Fruit fly (Drosophila melanogaster) whole organism, embryonic: Measurements from ENCODE around the gene Uba4.

Experiments used
- Awh ChIP-seq: fragments of 200-800 bp; sonication (Bioruptor generic); IDR thresholded peaks from 2 replicates; pipeline ENCODE4, ENCODE4 v1.3.6; 2022; ENCODE audit warnings: missing biosample characterization, missing genetic modification characterization
- CG10209 ChIP-seq: fragments of 200-800 bp; sonication (Bioruptor generic); optimal IDR thresholded peaks from 3 replicates; lab custom pipeline; 2017; ENCODE audit warnings: missing biosample characterization, mild to moderate bottlenecking, missing genetic modification characterization, missing genetic modification reagents
- CG10366 ChIP-seq: fragments of 200-800 bp; sonication (Bioruptor generic); IDR thresholded peaks from 2 replicates; pipeline ENCODE4 v1.3.6; 2022; ENCODE audit warnings: missing biosample characterization, missing genetic modification characterization
- CG10979 ChIP-seq: fragments of 200-800 bp; sonication (Bioruptor generic); optimal IDR thresholded peaks from 2 replicates; lab custom pipeline; 2018; ENCODE audit warnings: missing biosample characterization, mild to moderate bottlenecking, missing genetic modification characterization, moderate library complexity
- CG12769 ChIP-seq: fragments of 200-800 bp; sonication (Bioruptor generic); optimal IDR thresholded peaks from 2 replicates; lab custom pipeline; 2019; ENCODE audit warnings: missing biosample characterization, mild to moderate bottlenecking, missing genetic modification characterization, moderate library complexity
- CG14667 ChIP-seq: fragments of 200-800 bp; sonication (Bioruptor generic); IDR thresholded peaks from 2 replicates; pipeline ENCODE4 v1.3.6; 2022; ENCODE audit warnings: missing biosample characterization, missing genetic modification characterization
- CG15479 ChIP-seq: fragments of 200-800 bp; sonication (Bioruptor generic); optimal IDR thresholded peaks from 3 replicates; lab custom pipeline; 2019; ENCODE audit warnings: missing biosample characterization, mild to moderate bottlenecking, missing genetic modification characterization, moderate library complexity
- CG2199 ChIP-seq: fragments of 200-800 bp; sonication (Bioruptor generic); IDR thresholded peaks from 3 replicates; pipeline ENCODE4 v1.3.6; 2022; ENCODE audit warnings: missing biosample characterization, missing genetic modification characterization
- CG2202 ChIP-seq: fragments of 200-800 bp; sonication (Bioruptor generic); optimal IDR thresholded peaks from 2 replicates; lab custom pipeline; 2018; ENCODE audit warnings: missing biosample characterization, mild to moderate bottlenecking, missing genetic modification characterization
- CG2889 ChIP-seq: fragments of 200-800 bp; sonication (Bioruptor generic); IDR thresholded peaks from 3 replicates; pipeline ENCODE4 v1.3.6; 2022; ENCODE audit warnings: missing biosample characterization, missing genetic modification characterization
- CG31441 ChIP-seq: fragments of 200-800 bp; sonication (Bioruptor generic); IDR thresholded peaks from 2 replicates; pipeline ENCODE4 v1.3.6; 2022; ENCODE audit warnings: missing biosample characterization, missing genetic modification characterization
- CG32532 ChIP-seq: fragments of 200-800 bp; sonication (Bioruptor generic); IDR thresholded peaks from 2 replicates; pipeline ENCODE4 v1.3.6; 2022; ENCODE audit warnings: missing biosample characterization, missing genetic modification characterization
- CG32767 ChIP-seq: fragments of 200-800 bp; sonication (Bioruptor generic); IDR thresholded peaks from 2 replicates; pipeline ENCODE4 v1.3.6; 2022; ENCODE audit warnings: missing biosample characterization, missing genetic modification characterization
- CG5180 ChIP-seq: fragments of 200-800 bp; sonication (Bioruptor generic); optimal IDR thresholded peaks from 3 replicates; lab custom pipeline; 2017; ENCODE audit warnings: missing biosample characterization, missing genetic modification characterization, mild to moderate bottlenecking, moderate library complexity, missing genetic modification reagents
- CG6791 ChIP-seq: fragments of 200-800 bp; sonication (Bioruptor generic); IDR thresholded peaks from 3 replicates; pipeline ENCODE4 v1.3.6; 2022; ENCODE audit warnings: missing biosample characterization, missing genetic modification characterization; ENCODE audit not compliant: partially characterized antibody
- CG8388 ChIP-seq: fragments of 200-800 bp; sonication (Bioruptor generic); optimal IDR thresholded peaks from 2 replicates; lab custom pipeline; 2019; ENCODE audit warnings: missing biosample characterization, mild to moderate bottlenecking, missing genetic modification characterization, moderate library complexity
- CG8944 ChIP-seq: fragments of 200-800 bp; sonication (Bioruptor generic); optimal IDR thresholded peaks from 3 replicates; lab custom pipeline; 2016; ENCODE audit warnings: missing biosample characterization, missing genetic modification characterization
- CG9215 ChIP-seq: fragments of 200-800 bp; sonication (Bioruptor generic); IDR thresholded peaks from 2 replicates; pipeline ENCODE4 v1.3.6; 2022; ENCODE audit warnings: missing biosample characterization, missing genetic modification characterization
- CkIIα-i1 ChIP-seq: fragments of 200-800 bp; sonication (Bioruptor generic); IDR thresholded peaks from 2 replicates; pipeline ENCODE4 v1.3.6; 2022; ENCODE audit warnings: missing biosample characterization, missing genetic modification characterization
- Deaf1 ChIP-seq: fragments of 200-800 bp; optimal IDR thresholded peaks from 3 replicates; lab custom pipeline; 2019; ENCODE audit warnings: missing biosample characterization, mild to moderate bottlenecking, missing genetic modification characterization, moderate library complexity
- Drgx ChIP-seq: fragments of 200-800 bp; sonication (Bioruptor generic); IDR thresholded peaks from 2 replicates; pipeline ENCODE4 v1.3.6; 2022; ENCODE audit warnings: missing biosample characterization, missing genetic modification characterization
- Elba2 ChIP-seq: fragments of 200-800 bp; sonication (Bioruptor generic); optimal IDR thresholded peaks from 3 replicates; lab custom pipeline; 2016; ENCODE audit warnings: missing biosample characterization, missing genetic modification characterization
- Ets65A ChIP-seq: fragments of 200-800 bp; sonication (Bioruptor generic); peaks from one replicate; lab custom pipeline; 2016; ENCODE audit warnings: missing biosample characterization, missing genetic modification characterization
- Fer2 ChIP-seq: fragments of 200-800 bp; sonication (Bioruptor generic); optimal IDR thresholded peaks from 2 replicates; lab custom pipeline; 2018; ENCODE audit warnings: missing biosample characterization, mild to moderate bottlenecking, missing genetic modification characterization, moderate library complexity
- Gsc ChIP-seq: fragments of 200-800 bp; sonication (Bioruptor generic); IDR thresholded peaks from 2 replicates; pipeline ENCODE4 v1.3.6; 2022; ENCODE audit warnings: missing biosample characterization, missing genetic modification characterization
- HLHmδ ChIP-seq: fragments of 200-800 bp; sonication (Bioruptor generic); optimal IDR thresholded peaks from 2 replicates; lab custom pipeline; 2018; ENCODE audit warnings: missing biosample characterization, mild to moderate bottlenecking, missing genetic modification characterization, moderate library complexity
- Hr78 ChIP-seq, 2 experiments: fragments of 200-800 bp in 1 of 2; fragments of >200 bp in 1 of 2; sonication (Bioruptor generic) in 1 of 2; optimal IDR thresholded peaks; 2 replicates each; lab custom pipeline; 2017 to 2019; ENCODE audit warnings: missing biosample characterization in 2 of 2, missing genetic modification characterization in 2 of 2, mild to moderate bottlenecking in 1 of 2, moderate library complexity in 1 of 2
- Med ChIP-seq: fragments of 200-800 bp; sonication (Bioruptor generic); peaks from one replicate; lab custom pipeline; 2016; ENCODE audit warnings: missing biosample characterization, missing genetic modification characterization, mild to moderate bottlenecking, inconsistent platforms, moderate library complexity
- Vsx1 ChIP-seq: fragments of 200-800 bp; sonication (Bioruptor generic); optimal IDR thresholded peaks from 2 replicates; lab custom pipeline; 2017; ENCODE audit warnings: missing biosample characterization, mild to moderate bottlenecking, missing genetic modification characterization, missing genetic modification reagents
- ac ChIP-seq: fragments of 200-800 bp; sonication (Bioruptor generic); optimal IDR thresholded peaks from 3 replicates; lab custom pipeline; 2017; ENCODE audit warnings: missing biosample characterization, mild to moderate bottlenecking, missing genetic modification characterization
- bsh ChIP-seq, 2 experiments: fragments of 200-800 bp; sonication (Bioruptor generic); optimal IDR thresholded peaks; 2 replicates each; lab custom pipeline; 2017 to 2018; ENCODE audit warnings: mild to moderate bottlenecking in 2 of 2, missing biosample characterization in 2 of 2, missing genetic modification characterization in 2 of 2, moderate library complexity in 1 of 2
- cg ChIP-seq: fragments of 200-800 bp; sonication (Bioruptor generic); optimal IDR thresholded peaks from 3 replicates; lab custom pipeline; 2019; ENCODE audit warnings: missing biosample characterization, mild to moderate bottlenecking, missing genetic modification characterization, moderate library complexity
- chif ChIP-seq, 2 experiments: fragments of 200-800 bp; sonication (Bioruptor generic); optimal IDR thresholded peaks; 3 replicates each; lab custom pipeline; 2016; ENCODE audit warnings: missing biosample characterization in 2 of 2, missing genetic modification characterization in 2 of 2
- corto ChIP-seq: fragments of 200-800 bp; sonication (Bioruptor generic); optimal IDR thresholded peaks from 2 replicates; lab custom pipeline; 2016; ENCODE audit warnings: missing biosample characterization, mild to moderate bottlenecking, missing genetic modification characterization, moderate library complexity
- hkb ChIP-seq, 2 experiments: fragments of 200-800 bp in 1 of 2; fragments of >200 bp in 1 of 2; sonication (Bioruptor generic) in 1 of 2; IDR thresholded peaks in 1 of 2; optimal IDR thresholded peaks in 1 of 2; 2 replicates each; pipeline versions ENCODE4 v1.3.6 to Lab custom; 2017 to 2022; ENCODE audit warnings: missing biosample characterization in 1 of 2, missing genetic modification characterization in 1 of 2
- insv ChIP-seq, 2 experiments: fragments of 200-800 bp; sonication (Bioruptor generic); optimal IDR thresholded peaks; 3 replicates each; lab custom pipeline; 2016 to 2018; ENCODE audit warnings: missing biosample characterization in 2 of 2, missing genetic modification characterization in 2 of 2
- lbe ChIP-seq: fragments of 200-800 bp; sonication (Bioruptor generic); optimal IDR thresholded peaks from 2 replicates; lab custom pipeline; 2016; ENCODE audit warnings: missing biosample characterization, mild to moderate bottlenecking, missing genetic modification characterization
- maf-S ChIP-seq: fragments of 200-800 bp; sonication (Bioruptor generic); optimal IDR thresholded peaks from 2 replicates; lab custom pipeline; 2016; ENCODE audit warnings: missing biosample characterization, missing genetic modification characterization
- nom ChIP-seq: fragments of 200-800 bp; sonication (Bioruptor generic); optimal IDR thresholded peaks from 2 replicates; lab custom pipeline; 2017; ENCODE audit warnings: missing biosample characterization, missing genetic modification characterization, mild to moderate bottlenecking, moderate library complexity, missing genetic modification reagents
- oc ChIP-seq: fragments of 200-800 bp; sonication (Bioruptor generic); optimal IDR thresholded peaks from 2 replicates; lab custom pipeline; 2018; ENCODE audit warnings: missing biosample characterization, mild to moderate bottlenecking, missing genetic modification characterization, moderate library complexity
- sim ChIP-seq: fragments of 200-800 bp; sonication (Bioruptor generic); IDR thresholded peaks from 2 replicates; pipeline ENCODE4 v1.3.6; 2022; ENCODE audit warnings: missing biosample characterization, missing genetic modification characterization
- sqz ChIP-seq: fragments of 200-800 bp; sonication (Bioruptor generic); optimal IDR thresholded peaks from 3 replicates; lab custom pipeline; 2018; ENCODE audit warnings: missing biosample characterization, mild to moderate bottlenecking, missing genetic modification characterization
- stc ChIP-seq: fragments of 200-800 bp; sonication (Bioruptor generic); IDR thresholded peaks from 2 replicates; pipeline ENCODE4 v1.3.6; 2022; ENCODE audit warnings: missing biosample characterization, missing genetic modification characterization
- zen ChIP-seq: fragments of 200-800 bp; sonication (Bioruptor generic); optimal IDR thresholded peaks from 3 replicates; lab custom pipeline; 2018; ENCODE audit warnings: missing biosample characterization, mild to moderate bottlenecking, missing genetic modification characterization, moderate library complexity

Uba4 gene

dm6 chr2L:8478379-8478778 is 38.8 kb upstream of the Uba4 start (continued):
- TF ChIP-seq CG32532 (GFP tag; lab: Robert Waterston, UW) (peak; percentile 21; the same call in 1 of the 2 replicates), CG12769 (peak; percentile 84), Hr78 (GFP tag; optimal IDR thresholded peaks at IDR 0.05; lab: Kevin White, UChicago) (peak in 1 of 2 experiments; percentile 93)

dm6 chr2L:8478911-8479706 is 38.1 kb upstream of the Uba4 start:
- TF ChIP-seq Fer2 (no peak), Ets65A (GFP tag; lab: Kevin White, UChicago) (peak; percentile 9), zen (tag; lab: Kevin White, UChicago) (no peak), CG32767 (0 out of 2 replicates have a peak, but pooled peaks have one; percentile 36), CG5180 (GFP tag; lab: Kevin White, UChicago) (peak; percentile 3), sqz (GFP tag; lab: Kevin White, UChicago) (peak; percentile 23), insv (GFP tag; optimal IDR thresholded peaks at IDR 0.05; lab: Kevin White, UChicago) (peak in 1 of 2 experiments; percentile 86), CG6791 (GFP tag; lab: Robert Waterston, UW) (peak; percentile 29; the same call in 1 of the 3 replicates), Drgx (GFP tag; lab: Robert Waterston, UW) (peak; percentile 66), Med (peak; percentile 70), Deaf1 (peak; percentile 60), CG10979 (no peak), HLHmδ (GFP tag; lab: Kevin White, UChicago) (no peak), maf-S (GFP tag; lab: Kevin White, UChicago) (no peak), nom (GFP tag; lab: Kevin White, UChicago) (peak; percentile 99), lbe (GFP tag; lab: Kevin White, UChicago) (peak; percentile 36), Awh (GFP tag; lab: Robert Waterston, UW) (0 out of 2 replicates have a peak, but pooled peaks have one; percentile 10), CG12769 (peak; percentile 41), CG15479 (GFP tag; lab: Kevin White, UChicago) (peak; percentile 18), CG10209 (GFP tag; lab: Kevin White, UChicago) (no peak), Gsc (no peak), CkIIα-i1 (no peak), stc (GFP tag; lab: Robert Waterston, UW) (no peak), CG2199 (GFP tag; lab: Robert Waterston, UW) (peak; percentile 72; the same call in 1 of the 3 replicates), CG8944 (no peak), ac (GFP tag; lab: Kevin White, UChicago) (peak; percentile 0), CG9215 (GFP tag; lab: Robert Waterston, UW) (no peak), bsh (GFP tag; optimal IDR thresholded peaks at IDR 0.05; lab: Kevin White, UChicago) (peak in 1 of 2 experiments; percentile 96), corto (peak; percentile 54), cg (peak; percentile 33), Elba2 (GFP tag; lab: Kevin White, UChicago) (peak; percentile 34)

dm6 chr2L:8480825-8481224 is 36.4 kb upstream of the Uba4 start:
- TF ChIP-seq CG8388 (GFP tag; lab: Kevin White, UChicago) (no peak), CG14667 (no peak), Hr78 (GFP tag; optimal IDR thresholded peaks at IDR 0.05; lab: Kevin White, UChicago) (peak in 1 of 2 experiments; percentile 36), hkb (optimal IDR thresholded peaks at IDR 0.05; lab: Kevin White, UChicago) (no peak), hkb (GFP tag; IDR thresholded peaks at IDR 0.05; lab: Robert Waterston, UW) (no peak), CG2889 (GFP tag; lab: Robert Waterston, UW) (no peak), CG2202 (tag; lab: Kevin White, UChicago) (no peak), sim (GFP tag; lab: Robert Waterston, UW) (no peak), Awh (GFP tag; lab: Robert Waterston, UW) (peak; percentile 42; the same call in 1 of the 2 replicates), CG10366 (GFP tag; lab: Robert Waterston, UW) (no peak), oc (tag; lab: Kevin White, UChicago) (peak; percentile 72), chif (GFP tag; optimal IDR thresholded peaks at IDR 0.05; lab: Kevin White, UChicago) (no peak), CG31441 (GFP tag; lab: Robert Waterston, UW) (no peak), Vsx1 (GFP tag; lab: Kevin White, UChicago) (peak; percentile 74)
